Fruit fly (Drosophila melanogaster): Measurements from ENCODE around the gene CG34250.

Gene CG34250

DNA sequence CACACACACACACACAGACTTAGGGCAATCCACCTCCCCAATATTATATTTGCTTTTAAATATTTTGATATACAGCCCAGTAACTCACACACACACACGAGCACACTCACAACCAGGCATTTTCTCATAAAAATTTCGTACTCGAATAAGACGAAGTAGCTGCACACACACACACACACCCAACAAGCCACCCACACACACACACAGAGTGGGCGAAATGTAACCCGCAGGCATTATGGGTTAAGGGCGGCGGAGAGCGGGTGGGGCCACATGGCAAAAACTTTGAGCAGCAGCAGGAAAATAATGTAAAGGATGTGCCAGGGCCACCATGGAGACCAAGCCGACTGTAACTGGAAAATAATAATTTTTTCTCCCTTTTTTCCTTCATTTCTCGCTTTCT is 34.4 kb upstream of the CG34250 start (continued):
- TF ChIP-seq CG1024 (GFP tag; IDR thresholded peaks at IDR 0.05), result no peak
- no peak for TF ChIP-seq Kr (GFP tag; optimal IDR thresholded peaks at IDR 0.05)
- TF ChIP-seq trem (tag; optimal IDR thresholded peaks at IDR 0.05), result no peak
- TF ChIP-seq CG2875 (GFP tag; optimal IDR thresholded peaks at IDR 0.05), result no peak
- TF ChIP-seq tup (GFP tag; optimal IDR thresholded peaks at IDR 0.05), result no peak
- no peak for TF ChIP-seq CG18619 (GFP tag; optimal IDR thresholded peaks at IDR 0.05)
- TF ChIP-seq Atf3 (GFP tag; optimal IDR thresholded peaks at IDR 0.05), result no peak
- TF ChIP-seq CG17912 (GFP tag; optimal IDR thresholded peaks at IDR 0.05), result no peak
- no peak for TF ChIP-seq vfl (GFP tag; optimal IDR thresholded peaks at IDR 0.05)
- no peak for TF ChIP-seq Aef1 (GFP tag; IDR thresholded peaks at IDR 0.05)

DNA sequence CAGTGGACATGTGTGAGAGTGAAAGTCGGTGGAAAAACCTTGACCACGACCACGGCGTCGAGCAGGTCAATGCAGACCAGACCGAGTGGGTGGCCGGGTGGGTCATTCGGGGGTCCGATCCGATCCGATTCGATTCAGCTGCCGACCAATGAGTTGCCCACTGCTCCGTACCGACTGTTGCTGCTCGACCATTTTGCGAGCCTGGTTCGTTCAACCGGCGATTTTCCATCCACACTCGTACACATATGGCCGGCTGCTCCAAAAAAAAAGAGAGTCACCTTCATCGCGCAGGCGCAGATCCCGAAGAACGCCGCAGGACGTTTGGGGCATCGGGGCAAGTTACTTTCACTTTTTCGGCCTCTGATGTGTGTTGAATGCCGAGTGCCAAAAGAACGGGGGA is 31.5 kb upstream of the CG34250 start:
- TF ChIP-seq CG13894 (tag; optimal IDR thresholded peaks at IDR 0.05) (peak; percentile 50), scrt (GFP tag; optimal IDR thresholded peaks at IDR 0.05) (peak; percentile 63), CG31224 (GFP tag; IDR thresholded peaks at IDR 0.05) (0 out of 2 replicates have a peak, but pooled peaks have one; percentile 20), ken (GFP tag; IDR thresholded peaks at IDR 0.05) (0 out of 3 replicates have a peak, but pooled peaks have one; percentile 20), Deaf1 (tag; optimal IDR thresholded peaks at IDR 0.05) (peak; percentile 80), pros (GFP tag; optimal IDR thresholded peaks at IDR 0.05) (no peak), ewg (GFP tag; optimal IDR thresholded peaks at IDR 0.05) (peak; percentile 31), Fer2 (tag; optimal IDR thresholded peaks at IDR 0.05) (no peak)

DNA sequence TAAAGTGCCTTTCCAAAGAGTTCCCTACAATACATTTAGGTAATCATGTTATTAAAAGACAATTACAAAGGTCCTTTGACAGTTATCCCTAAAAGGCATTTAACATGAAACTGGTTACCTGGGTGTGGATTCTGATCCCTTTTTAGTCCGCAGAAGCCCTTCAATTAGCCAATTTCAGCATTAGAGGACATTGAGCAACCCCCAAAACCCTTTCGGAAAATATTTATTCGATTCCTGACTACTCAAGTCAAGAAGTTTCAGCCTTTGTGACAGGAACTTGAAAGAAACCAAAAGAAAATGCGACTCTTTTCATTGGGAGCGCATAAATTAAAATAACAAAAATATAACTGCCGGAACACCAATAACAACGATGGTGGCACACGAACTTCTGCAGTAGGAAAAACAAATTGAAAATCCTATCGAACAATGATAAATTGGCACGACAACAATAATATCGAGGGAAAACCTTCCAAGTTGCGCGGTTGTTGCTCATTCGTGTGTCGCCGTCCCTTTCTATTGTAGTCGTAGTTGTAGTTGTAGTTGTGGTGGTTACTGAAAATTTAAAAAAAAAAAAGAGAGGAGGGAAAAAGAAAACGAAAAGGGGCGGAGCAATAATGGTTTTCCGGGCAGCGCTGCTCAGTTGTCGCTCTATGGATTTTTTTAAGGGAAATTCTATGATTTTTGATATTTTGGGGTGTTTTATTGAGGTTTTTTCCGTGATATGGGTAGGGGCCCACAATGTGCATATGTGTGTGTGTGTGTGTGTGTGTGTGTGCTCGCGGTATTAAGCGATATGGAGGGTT is 30.2 kb upstream of the CG34250 start:
- peak; percentile 18 for TF ChIP-seq CG15479 (GFP tag; optimal IDR thresholded peaks at IDR 0.05)
- peak; percentile 61 for TF ChIP-seq cg (GFP tag; optimal IDR thresholded peaks at IDR 0.05)
- TF ChIP-seq abd-A (tag; optimal IDR thresholded peaks at IDR 0.05), result peak; percentile 19
- peak; percentile 59 for TF ChIP-seq sqz (GFP tag; optimal IDR thresholded peaks at IDR 0.05)
- TF ChIP-seq chm (GFP tag; IDR thresholded peaks at IDR 0.05), result no peak
- peak; percentile 94 for TF ChIP-seq pros (GFP tag; optimal IDR thresholded peaks at IDR 0.05)
- peak; percentile 69 for TF ChIP-seq Nf-YB (GFP tag; optimal IDR thresholded peaks at IDR 0.05)
- no peak for TF ChIP-seq CG8281 (tag; optimal IDR thresholded peaks at IDR 0.05)
- TF ChIP-seq Hr51 (GFP tag; optimal IDR thresholded peaks at IDR 0.05), result no peak
- TF ChIP-seq Hr39 (optimal IDR thresholded peaks at IDR 0.05), result peak; percentile 6
- peak; percentile 59 for TF ChIP-seq sens (GFP tag)
- TF ChIP-seq tll (GFP tag; optimal IDR thresholded peaks at IDR 0.05), result peak in 1 of 2 experiments; percentile 75
- peak; percentile 38 for TF ChIP-seq zen (tag; optimal IDR thresholded peaks at IDR 0.05)
- TF ChIP-seq CG2199 (GFP tag; IDR thresholded peaks at IDR 0.05), result peak; percentile 75; the same call in 2 of the 3 replicates

DNA sequence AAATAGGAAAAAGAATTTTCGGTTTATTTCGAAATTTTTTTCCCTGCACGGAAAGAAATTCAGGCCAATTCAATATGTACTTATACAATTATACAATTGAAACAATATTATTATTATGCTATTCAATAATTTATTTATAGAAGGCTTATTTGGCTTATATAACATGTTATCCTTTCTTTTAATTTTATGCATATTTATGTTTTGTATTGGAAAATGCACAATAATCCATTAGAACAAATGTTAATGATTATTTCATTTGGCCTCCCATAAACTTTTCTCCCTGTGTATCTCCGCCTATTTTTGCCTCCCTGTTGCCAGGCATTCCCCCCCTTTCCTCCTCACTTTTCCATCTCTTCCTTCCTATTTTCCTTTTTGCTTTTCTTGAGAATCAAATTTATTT is 28.1 kb upstream of the CG34250 start:
- TF ChIP-seq Fer1 (GFP tag; optimal IDR thresholded peaks at IDR 0.05) (peak; percentile 53), CG14667 (GFP tag; IDR thresholded peaks at IDR 0.05) (0 out of 2 replicates have a peak, but pooled peaks have one; percentile 4), CG17359 (tag; optimal IDR thresholded peaks at IDR 0.05) (peak; percentile 8), Mrtf (GFP tag; IDR thresholded peaks at IDR 0.05) (no peak), pros (GFP tag; optimal IDR thresholded peaks at IDR 0.05) (peak; percentile 34), sim (GFP tag; IDR thresholded peaks at IDR 0.05) (no peak), gem (tag; optimal IDR thresholded peaks at IDR 0.05) (peak; percentile 63), MBD-R2 (GFP tag; IDR thresholded peaks at IDR 0.05) (no peak), Vsx1 (GFP tag; optimal IDR thresholded peaks at IDR 0.05) (no peak), Xbp1 (GFP tag; optimal IDR thresholded peaks at IDR 0.05) (peak; percentile 34), ro (GFP tag; IDR thresholded peaks at IDR 0.05) (no peak), CoRest (tag; optimal IDR thresholded peaks at IDR 0.05) (peak; percentile 38), CG4328 (GFP tag; optimal IDR thresholded peaks at IDR 0.05) (peak; percentile 15), Opbp (GFP tag; IDR thresholded peaks at IDR 0.05; ENCODE audit: partially characterized antibody) (no peak), HmgD (GFP tag; optimal IDR thresholded peaks at IDR 0.05) (no peak), dm (GFP tag; optimal IDR thresholded peaks at IDR 0.05) (no peak)
